Worm (Caenorhabditis elegans) whole organism, mixed stage, embryonic: ENCODE data around the gene lec-8.

Experiments
- blmp-1 ChIP-seq: fragments of 150-350 bp; optimal IDR thresholded peaks from 2 replicates; lab custom pipeline; 2014; ENCODE audit warnings: missing biosample characterization, missing genetic modification characterization
- ces-1 ChIP-seq: fragments of 150-350 bp; optimal IDR thresholded peaks from 2 replicates; lab custom pipeline; 2014; ENCODE audit warnings: missing biosample characterization, missing genetic modification reagents, missing genetic modification characterization
- lin-32 ChIP-seq: fragments of 200-800 bp; sonication (Bioruptor generic); optimal IDR thresholded peaks from 2 replicates; lab custom pipeline; 2018; ENCODE audit warnings: mild to moderate bottlenecking, missing genetic modification characterization, missing compliant biosample characterization
- lsy-2 ChIP-seq: fragments of 150-350 bp; optimal IDR thresholded peaks from 2 replicates; lab custom pipeline; 2014; ENCODE audit warnings: missing biosample characterization, missing genetic modification characterization
- nhr-28 ChIP-seq: fragments of 150-350 bp; optimal IDR thresholded peaks from 2 replicates; lab custom pipeline; 2014; ENCODE audit warnings: missing biosample characterization, missing genetic modification characterization
- pha-4 ChIP-seq: fragments of 150-350 bp; optimal IDR thresholded peaks from 2 replicates; lab custom pipeline; 2018; ENCODE audit warnings: missing biosample characterization, missing genetic modification reagents, missing genetic modification characterization
- unc-39 ChIP-seq: fragments of 150-350 bp; optimal IDR thresholded peaks from 2 replicates; lab custom pipeline; 2014; ENCODE audit warnings: missing biosample characterization, missing genetic modification characterization

DNA sequence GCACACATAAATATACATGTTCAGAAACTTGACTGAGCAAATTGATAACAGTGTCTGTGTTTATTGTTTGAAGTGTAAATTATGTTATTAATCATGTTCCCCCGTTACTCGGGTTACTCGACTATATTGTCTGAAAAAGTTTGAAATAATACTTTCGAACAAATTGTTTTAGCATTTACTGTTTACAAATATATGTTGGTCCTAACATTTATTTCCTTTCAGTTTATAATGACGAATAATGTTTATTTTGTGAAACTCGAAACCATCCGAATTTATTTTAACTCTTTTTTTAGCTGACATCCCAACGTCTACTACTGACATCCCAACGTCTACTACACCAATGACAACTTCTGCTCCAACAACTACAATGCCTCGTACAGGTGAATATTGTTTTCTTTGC is 18.4 kb downstream of the lec-8 start, which contains the start of gene R07B1.7:
- TF ChIP-seq pha-4 (no peak), ces-1 (GFP tag; lab: Kevin White, UChicago) (no peak), lsy-2 (tag; lab: Kevin White, UChicago) (no peak), blmp-1 (no peak), nhr-28 (no peak), lin-32 (GFP tag; lab: Kevin White, UChicago) (no peak), unc-39 (tag; lab: Kevin White, UChicago) (no peak)
